Fruit fly (Drosophila melanogaster): Measurements from ENCODE around the gene Oatp33Ea.

The Oatp33Ea gene

dm6 chr2L:12457715-12458114 is 12.0 kb upstream of the Oatp33Ea start (continued):
- no peak for TF ChIP-seq Optix (GFP tag; IDR thresholded peaks at IDR 0.05)
- TF ChIP-seq CG12236 (GFP tag; optimal IDR thresholded peaks at IDR 0.05) = no peak
- TF ChIP-seq Myb (GFP tag; optimal IDR thresholded peaks at IDR 0.05) = peak; percentile 1
- no peak for TF ChIP-seq CG42726 (GFP tag; IDR thresholded peaks at IDR 0.05; ENCODE audit: partially characterized antibody)
- no peak for TF ChIP-seq Side (GFP tag; optimal IDR thresholded peaks at IDR 0.05)
- TF ChIP-seq chif (GFP tag; optimal IDR thresholded peaks at IDR 0.05) = peak in 1 of 2 experiments; percentile 1
- TF ChIP-seq CG6791 (GFP tag; IDR thresholded peaks at IDR 0.05; ENCODE audit: partially characterized antibody) = peak; percentile 33; the same call in 1 of the 3 replicates
- TF ChIP-seq jigr1 (GFP tag; IDR thresholded peaks at IDR 0.05) = no peak
- no peak for TF ChIP-seq CoRest (tag; optimal IDR thresholded peaks at IDR 0.05)
- no peak for TF ChIP-seq CG2116 (GFP tag; optimal IDR thresholded peaks at IDR 0.05)
- no peak for TF ChIP-seq Oaz (GFP tag; IDR thresholded peaks at IDR 0.05)
- TF ChIP-seq CG11398 (GFP tag; optimal IDR thresholded peaks at IDR 0.05) = no peak
- no peak for TF ChIP-seq CG6683 (GFP tag; optimal IDR thresholded peaks at IDR 0.05)
- no peak for TF ChIP-seq CG9797 (GFP tag; optimal IDR thresholded peaks at IDR 0.05)
- TF ChIP-seq wek (GFP tag; optimal IDR thresholded peaks at IDR 0.05) = no peak
- 0 out of 2 replicates have a peak, but pooled peaks have one; percentile 21 for TF ChIP-seq klu (GFP tag; IDR thresholded peaks at IDR 0.05)
- 0 out of 2 replicates have a peak, but pooled peaks have one; percentile 8 for TF ChIP-seq cas (GFP tag; IDR thresholded peaks at IDR 0.05)
- TF ChIP-seq Sry-β (GFP tag; optimal IDR thresholded peaks at IDR 0.05) = no peak
- 0 out of 2 replicates have a peak, but pooled peaks have one; percentile 10 for TF ChIP-seq CG3847 (GFP tag; IDR thresholded peaks at IDR 0.05)
- no peak for TF ChIP-seq chm (GFP tag; IDR thresholded peaks at IDR 0.05)
- no peak for TF ChIP-seq trh (GFP tag; optimal IDR thresholded peaks at IDR 0.05)
- TF ChIP-seq slou (GFP tag; optimal IDR thresholded peaks at IDR 0.05) = no peak
- TF ChIP-seq CG10274 (GFP tag; optimal IDR thresholded peaks at IDR 0.05) = no peak
- TF ChIP-seq CG3726 (GFP tag; IDR thresholded peaks at IDR 0.05) = 0 out of 3 replicates have a peak, but pooled peaks have one; percentile 35
- TF ChIP-seq CG30403 (GFP tag; optimal IDR thresholded peaks at IDR 0.05) = no peak
- TF ChIP-seq Ets97D (GFP tag; optimal IDR thresholded peaks at IDR 0.05) = no peak
- no peak for TF ChIP-seq hb (GFP tag; IDR thresholded peaks at IDR 0.05; ENCODE audit: partially characterized antibody)
- TF ChIP-seq CG7372 (GFP tag; IDR thresholded peaks at IDR 0.05) = no peak
- TF ChIP-seq trem (tag; optimal IDR thresholded peaks at IDR 0.05) = no peak
- 0 out of 3 replicates have a peak, but pooled peaks have one; percentile 25 for TF ChIP-seq CG2199 (GFP tag; IDR thresholded peaks at IDR 0.05)
- TF ChIP-seq Mad (GFP tag; optimal IDR thresholded peaks at IDR 0.05) = peak; percentile 9
- TF ChIP-seq Ssrp (tag; optimal IDR thresholded peaks at IDR 0.05) = no peak
- TF ChIP-seq peb (GFP tag; IDR thresholded peaks at IDR 0.05) = 0 out of 2 replicates have a peak, but pooled peaks have one; percentile 5
- TF ChIP-seq Vsx1 (GFP tag; optimal IDR thresholded peaks at IDR 0.05) = no peak
- peak; percentile 98 for TF ChIP-seq ac (GFP tag; optimal IDR thresholded peaks at IDR 0.05)
- TF ChIP-seq CG12769 (tag; optimal IDR thresholded peaks at IDR 0.05) = no peak
- TF ChIP-seq Dip2 (GFP tag; IDR thresholded peaks at IDR 0.05) = no peak
- peak; percentile 65 for TF ChIP-seq Med (GFP tag)
- 0 out of 2 replicates have a peak, but pooled peaks have one; percentile 37 for TF ChIP-seq CG9932 (GFP tag; IDR thresholded peaks at IDR 0.05)
- 0 out of 2 replicates have a peak, but pooled peaks have one; percentile 6 for TF ChIP-seq MBD-R2 (GFP tag; IDR thresholded peaks at IDR 0.05)

- TF ChIP-seq Dfd (GFP tag; optimal IDR thresholded peaks at IDR 0.05) (no peak), stwl (tag; optimal IDR thresholded peaks at IDR 0.05) (peak; percentile 25), Eip74EF (GFP tag; optimal IDR thresholded peaks at IDR 0.05) (no peak), CG4328 (GFP tag; optimal IDR thresholded peaks at IDR 0.05) (peak; percentile 8), ci (GFP tag; IDR thresholded peaks at IDR 0.05) (peak; percentile 13; the same call in 1 of the 3 replicates), CG15696 (tag; optimal IDR thresholded peaks at IDR 0.05) (peak; percentile 18), fd64A (GFP tag; optimal IDR thresholded peaks at IDR 0.05) (peak; percentile 59), sisA (GFP tag; IDR thresholded peaks at IDR 0.05) (no peak), gcm (GFP tag; optimal IDR thresholded peaks at IDR 0.05) (peak; percentile 23), Fer2 (tag; optimal IDR thresholded peaks at IDR 0.05) (no peak), mirr (GFP tag; optimal IDR thresholded peaks at IDR 0.05) (peak; percentile 11), CG2202 (tag; optimal IDR thresholded peaks at IDR 0.05) (peak; percentile 18), chinmo (GFP tag; IDR thresholded peaks at IDR 0.05; ENCODE audit: partially characterized antibody) (peak; percentile 81; the same call in 2 of the 4 replicates)
These were observed 11.5 kb upstream of the Oatp33Ea start for dm6 chr2L:12457201-12457600.
